Worm (Caenorhabditis elegans): ENCODE results near the gene srv-1.

The srv-1 gene

ce11 chrIII:6850255-6850654 is at the start of gene srv-1:
Gene srv-1 (plus strand): TSS chrIII:6850385.
- TF ChIP-seq bed-3 (GFP tag; optimal IDR thresholded peaks at IDR 0.05) (no peak), nhr-28 (tag; optimal IDR thresholded peaks at IDR 0.05) (no peak), pha-4 (tag; optimal IDR thresholded peaks at IDR 0.05) (no peak)

ce11 chrIII:6802488-6802887 is 47.7 kb upstream of the srv-1 start, which contains the start of gene lim-8:
Gene lim-8 (plus strand): TSS chrIII:6802788.
- no peak for TF ChIP-seq lsy-2 (tag; optimal IDR thresholded peaks at IDR 0.05)
- no peak for TF ChIP-seq ham-2 (GFP tag; optimal IDR thresholded peaks at IDR 0.05)
- TF ChIP-seq lin-13 (tag; optimal IDR thresholded peaks at IDR 0.05): no peak
- no peak for TF ChIP-seq elt-1 (tag; optimal IDR thresholded peaks at IDR 0.05; ENCODE audit: borderline replicate concordance, insufficient read depth)
- no peak for TF ChIP-seq drap-1 (GFP tag; optimal IDR thresholded peaks at IDR 0.05)
- TF ChIP-seq cnd-1 (tag; optimal IDR thresholded peaks at IDR 0.05): no peak
- no peak for TF ChIP-seq unc-120 (tag; optimal IDR thresholded peaks at IDR 0.05; ENCODE audit: poor library complexity, severe bottlenecking)
- TF ChIP-seq ceh-83 (GFP tag; optimal IDR thresholded peaks at IDR 0.05): no peak
- TF ChIP-seq hlh-1 (tag; optimal IDR thresholded peaks at IDR 0.05): no peak
- TF ChIP-seq unc-39 (tag; optimal IDR thresholded peaks at IDR 0.05): no peak
- TF ChIP-seq ces-1 (GFP tag; optimal IDR thresholded peaks at IDR 0.05): no peak
- no peak for TF ChIP-seq ceh-39 (tag; optimal IDR thresholded peaks at IDR 0.05)
- TF ChIP-seq zip-8 (tag; optimal IDR thresholded peaks at IDR 0.05): no peak

ce11 chrIII:6803107-6803506 is 47.1 kb upstream of the srv-1 start:
- no peak for TF ChIP-seq elt-3 (tag; optimal IDR thresholded peaks at IDR 0.05)
- TF ChIP-seq unc-62 (GFP tag; optimal IDR thresholded peaks at IDR 0.05): no peak
- TF ChIP-seq lsy-2 (tag; optimal IDR thresholded peaks at IDR 0.05): no peak
- TF ChIP-seq sem-2 (GFP tag; optimal IDR thresholded peaks at IDR 0.05): no peak
- no peak for TF ChIP-seq blmp-1 (tag; optimal IDR thresholded peaks at IDR 0.05)
- TF ChIP-seq ces-1 (GFP tag; optimal IDR thresholded peaks at IDR 0.05): no peak
- no peak for TF ChIP-seq drap-1 (GFP tag; optimal IDR thresholded peaks at IDR 0.05)
- no peak for TF ChIP-seq ham-2 (GFP tag; optimal IDR thresholded peaks at IDR 0.05)
- TF ChIP-seq tbx-8 (GFP tag; optimal IDR thresholded peaks at IDR 0.05): no peak
- no peak for TF ChIP-seq nhr-28 (tag; optimal IDR thresholded peaks at IDR 0.05)
- no peak for TF ChIP-seq hlh-1 (tag; optimal IDR thresholded peaks at IDR 0.05)

- peak; percentile 33 for TF ChIP-seq ceh-43 (GFP tag; optimal IDR thresholded peaks at IDR 0.05)
- TF ChIP-seq unc-39 (tag; optimal IDR thresholded peaks at IDR 0.05): no peak
- peak; percentile 21 for TF ChIP-seq lin-32 (GFP tag; optimal IDR thresholded peaks at IDR 0.05)
- TF ChIP-seq sptf-1 (tag; optimal IDR thresholded peaks at IDR 0.05): peak; percentile 76
- TF ChIP-seq tbx-8 (GFP tag; optimal IDR thresholded peaks at IDR 0.05): peak; percentile 29
- TF ChIP-seq mab-5 (tag; optimal IDR thresholded peaks at IDR 0.05): no peak
- TF ChIP-seq snpc-4 (tag; optimal IDR thresholded peaks at IDR 0.05): no peak
- TF ChIP-seq unc-120 (tag; optimal IDR thresholded peaks at IDR 0.05; ENCODE audit: poor library complexity, severe bottlenecking): peak; percentile 27
- TF ChIP-seq cnd-1 (tag; optimal IDR thresholded peaks at IDR 0.05): peak; percentile 45
- TF ChIP-seq lsy-2 (tag; optimal IDR thresholded peaks at IDR 0.05): no peak
- peak; percentile 61 for TF ChIP-seq ceh-83 (GFP tag; optimal IDR thresholded peaks at IDR 0.05)
- TF ChIP-seq bed-3 (GFP tag; optimal IDR thresholded peaks at IDR 0.05): peak; percentile 53
- peak; percentile 55 for TF ChIP-seq drap-1 (GFP tag; optimal IDR thresholded peaks at IDR 0.05)
- TF ChIP-seq mls-2 (tag; optimal IDR thresholded peaks at IDR 0.05): peak; percentile 52
- TF ChIP-seq M03D4.4 (tag; optimal IDR thresholded peaks at IDR 0.05): peak; percentile 69
- TF ChIP-seq sem-2 (GFP tag; optimal IDR thresholded peaks at IDR 0.05): peak; percentile 53
- peak; percentile 40 for TF ChIP-seq ham-2 (GFP tag; optimal IDR thresholded peaks at IDR 0.05)
Observed at ce11 chrIII:6805397-6805796, 44.8 kb upstream of the srv-1 start.

- TF ChIP-seq mls-2 (tag; optimal IDR thresholded peaks at IDR 0.05) (no peak), elt-3 (tag; optimal IDR thresholded peaks at IDR 0.05) (no peak), sem-2 (GFP tag; optimal IDR thresholded peaks at IDR 0.05) (no peak), drap-1 (GFP tag; optimal IDR thresholded peaks at IDR 0.05) (no peak)
Observed at ce11 chrIII:6816930-6817329, 33.3 kb upstream of the srv-1 start, which contains the start of gene F28F5.4. Gene F28F5.4 (minus strand): TSS chrIII:6817033.

- no peak for TF ChIP-seq nhr-76 (tag; optimal IDR thresholded peaks at IDR 0.05)
- no peak for TF ChIP-seq nhr-2 (tag; optimal IDR thresholded peaks at IDR 0.05)
- TF ChIP-seq elt-1 (tag; optimal IDR thresholded peaks at IDR 0.05; ENCODE audit: borderline replicate concordance, insufficient read depth): no peak
- no peak for TF ChIP-seq cnd-1 (tag; optimal IDR thresholded peaks at IDR 0.05)
- TF ChIP-seq lin-32 (GFP tag; optimal IDR thresholded peaks at IDR 0.05): no peak
- no peak for TF ChIP-seq ceh-43 (GFP tag; optimal IDR thresholded peaks at IDR 0.05)
- no peak for TF ChIP-seq lsy-2 (tag; optimal IDR thresholded peaks at IDR 0.05)
- TF ChIP-seq unc-62 (GFP tag; optimal IDR thresholded peaks at IDR 0.05): no peak
Observed at ce11 chrIII:6818037-6818436, 32.1 kb upstream of the srv-1 start.

Data from whole organism, mixed stage, embryonic.